Worm (Caenorhabditis elegans) whole organism, L4 larva: ENCODE data around the gene K05B2.2.

ENCODE experiments used
- F10B5.3 ChIP-seq: sonication (generic microtip); optimal IDR thresholded peaks from 2 replicates; lab custom pipeline; 2016; ENCODE audit warnings: mild to moderate bottlenecking, missing genetic modification characterization, missing compliant biosample characterization
- ZK337.2 ChIP-seq: fragments of 200-800 bp; sonication (Bioruptor generic); IDR thresholded peaks from 2 replicates; pipeline ENCODE4 v1.3.6; 2022; ENCODE audit warnings: missing genetic modification reagents, missing genetic modification characterization, missing compliant biosample characterization
- ZK546.5 ChIP-seq, 2 experiments: sonication (generic microtip); optimal IDR thresholded peaks; 2 replicates each; lab custom pipeline; 2017; ENCODE audit warnings: missing biosample characterization in 2 of 2, missing genetic modification characterization in 2 of 2
- ama-1 ChIP-seq: fragments of 150-350 bp; optimal IDR thresholded peaks from 2 replicates; lab custom pipeline; 2014; ENCODE audit warnings: inconsistent platforms, mixed read lengths
- ces-1 ChIP-seq: fragments of 150-350 bp; sonication (generic microtip); optimal IDR thresholded peaks from 4 replicates; lab custom pipeline; 2014; ENCODE audit warnings: missing biosample characterization, missing genetic modification reagents, missing genetic modification characterization
- cey-2 ChIP-seq: sonication (generic microtip); optimal IDR thresholded peaks from 3 replicates; lab custom pipeline; 2017; ENCODE audit warnings: missing genetic modification characterization, mild to moderate bottlenecking, missing compliant biosample characterization, antibody characterized with exemption, borderline replicate concordance; ENCODE audit not compliant: insufficient read depth
- nhr-237 ChIP-seq: sonication (generic microtip); optimal IDR thresholded peaks from 2 replicates; lab custom pipeline; 2017; ENCODE audit warnings: missing biosample characterization, missing genetic modification characterization
- zag-1 ChIP-seq: fragments of 150-350 bp; optimal IDR thresholded peaks from 2 replicates; lab custom pipeline; 2014; ENCODE audit warnings: missing biosample characterization, missing genetic modification characterization

- no peak for TF ChIP-seq cey-2
- no peak for TF ChIP-seq ces-1 (GFP tag; lab: Kevin White, UChicago)
- no peak for TF ChIP-seq zag-1
- no peak for TF ChIP-seq F10B5.3
- TF ChIP-seq ZK546.5 (tag; optimal IDR thresholded peaks at IDR 0.05; lab: Kevin White, UChicago): no peak
- no peak for TF ChIP-seq ama-1 (lab: Kevin White, UChicago)
- no peak for TF ChIP-seq nhr-237 (tag; lab: Kevin White, UChicago)
- no peak for TF ChIP-seq ZK337.2 (GFP tag; lab: Robert Waterston, UW)
Observed at ce11 chrX:4938990-4939389, 33.1 kb downstream of the K05B2.2 start.
